Worm (Caenorhabditis elegans) whole organism, L2 larva: ENCODE results near the gene E04D5.5.

ENCODE experiments used
- aly-2 ChIP-seq: fragments of 150-350 bp; optimal IDR thresholded peaks from 2 replicates; lab custom pipeline; 2014; ENCODE audit warnings: missing biosample characterization, missing genetic modification characterization
- sem-4 ChIP-seq: fragments of 150-350 bp; optimal IDR thresholded peaks from 2 replicates; lab custom pipeline; 2014; ENCODE audit warnings: missing biosample characterization, missing genetic modification reagents, missing genetic modification characterization

ce11 chrII:10444971-10445707, 34.0 kb downstream of the E04D5.5 start:
- no peak for TF ChIP-seq sem-4
- TF ChIP-seq aly-2 (tag; lab: Kevin White, UChicago) = no peak
